Worm (Caenorhabditis elegans): ENCODE results near the gene R07C3.3.

- TF ChIP-seq C16A3.4 (tag; optimal IDR thresholded peaks at IDR 0.05): no peak
- TF ChIP-seq nhr-19 (GFP tag; conservative IDR thresholded peaks at IDR 0.05): no peak
- no peak for TF ChIP-seq ceh-63 (GFP tag; optimal IDR thresholded peaks at IDR 0.05)
- TF ChIP-seq sox-4 (tag; optimal IDR thresholded peaks at IDR 0.05): no peak
- TF ChIP-seq pag-3 (tag; optimal IDR thresholded peaks at IDR 0.05; ENCODE audit: borderline replicate concordance, insufficient read depth): no peak
- no peak for TF ChIP-seq nhr-28 (tag; optimal IDR thresholded peaks at IDR 0.05)
- TF ChIP-seq fos-1 (tag; optimal IDR thresholded peaks at IDR 0.05): no peak
- TF ChIP-seq nhr-12 (tag; optimal IDR thresholded peaks at IDR 0.05): no peak
These were observed 40.5 kb downstream of the R07C3.3 start, which contains the start of the genes fbxc-17 and fbxc-15 for ce11 chrII:979135-979534.
